Fruit fly (Drosophila melanogaster) whole organism, embryonic: Measurements from ENCODE around the gene east.

Source experiments
- Atf3 ChIP-seq: fragments of 200-800 bp; sonication (Bioruptor generic); optimal IDR thresholded peaks from 3 replicates; lab custom pipeline; 2016; ENCODE audit warnings: missing biosample characterization, missing genetic modification characterization
- BtbVII ChIP-seq: fragments of 200-800 bp; sonication (Bioruptor generic); optimal IDR thresholded peaks from 3 replicates; lab custom pipeline; 2017; ENCODE audit warnings: missing biosample characterization, mild to moderate bottlenecking, missing genetic modification characterization
- CG11398 ChIP-seq: fragments of 200-800 bp; sonication (Bioruptor generic); optimal IDR thresholded peaks from 2 replicates; lab custom pipeline; 2016; ENCODE audit warnings: missing biosample characterization, missing genetic modification characterization
- CG12219 ChIP-seq: fragments of 200-800 bp; sonication (Bioruptor generic); optimal IDR thresholded peaks from 3 replicates; lab custom pipeline; 2018; ENCODE audit warnings: missing biosample characterization, mild to moderate bottlenecking, missing genetic modification characterization
- CG13287 ChIP-seq: fragments of 200-800 bp; sonication (Bioruptor generic); IDR thresholded peaks from 2 replicates; pipeline ENCODE4 v1.3.6; 2022; ENCODE audit warnings: missing biosample characterization, missing genetic modification characterization; ENCODE audit not compliant: partially characterized antibody
- CG15011 ChIP-seq: fragments of 200-800 bp; sonication (Bioruptor generic); optimal IDR thresholded peaks from 3 replicates; lab custom pipeline; 2018; ENCODE audit warnings: missing biosample characterization, mild to moderate bottlenecking, missing genetic modification characterization
- CG1647 ChIP-seq: fragments of 200-800 bp; sonication (Bioruptor generic); optimal IDR thresholded peaks from 3 replicates; lab custom pipeline; 2016; ENCODE audit warnings: missing biosample characterization, missing genetic modification characterization
- CG30403 ChIP-seq: fragments of 200-800 bp; sonication (Bioruptor generic); optimal IDR thresholded peaks from 3 replicates; lab custom pipeline; 2016; ENCODE audit warnings: missing biosample characterization, missing genetic modification characterization
- CG30431 ChIP-seq: fragments of 200-800 bp; sonication (Bioruptor generic); optimal IDR thresholded peaks from 2 replicates; lab custom pipeline; 2017; ENCODE audit warnings: missing biosample characterization, missing genetic modification characterization
- CG31441 ChIP-seq: fragments of 200-800 bp; sonication (Bioruptor generic); IDR thresholded peaks from 2 replicates; pipeline ENCODE4 v1.3.6; 2022; ENCODE audit warnings: missing biosample characterization, missing genetic modification characterization
- CG3407 ChIP-seq: fragments of 200-800 bp; sonication (Bioruptor generic); optimal IDR thresholded peaks from 2 replicates; lab custom pipeline; 2018; ENCODE audit warnings: missing biosample characterization, mild to moderate bottlenecking, missing genetic modification characterization
- CG3726 ChIP-seq: fragments of 200-800 bp; sonication (Bioruptor generic); IDR thresholded peaks from 3 replicates; pipeline ENCODE4, ENCODE4 v1.3.6; 2022; ENCODE audit warnings: missing biosample characterization, missing genetic modification characterization
- CG6254 ChIP-seq: fragments of 200-800 bp; sonication (Bioruptor generic); optimal IDR thresholded peaks from 3 replicates; lab custom pipeline; 2017; ENCODE audit warnings: mild to moderate bottlenecking, missing biosample characterization, missing genetic modification reagents, missing genetic modification characterization
- Dfd ChIP-seq, 2 experiments: fragments of >200 bp; optimal IDR thresholded peaks; 2 replicates each; lab custom pipeline; 2017; ENCODE audit warnings: missing biosample characterization in 2 of 2, missing genetic modification characterization in 2 of 2
- Dip3 ChIP-seq: fragments of 200-800 bp; sonication (Bioruptor generic); optimal IDR thresholded peaks from 3 replicates; lab custom pipeline; 2016; ENCODE audit warnings: missing biosample characterization, missing genetic modification characterization
- Doc2 ChIP-seq: fragments of 200-800 bp; sonication (Bioruptor generic); IDR thresholded peaks from 2 replicates; pipeline ENCODE4 v1.3.6; 2022; ENCODE audit warnings: missing biosample characterization, missing genetic modification characterization
- Drgx ChIP-seq: fragments of 200-800 bp; sonication (Bioruptor generic); IDR thresholded peaks from 2 replicates; pipeline ENCODE4 v1.3.6; 2022; ENCODE audit warnings: missing biosample characterization, missing genetic modification characterization
- H2.0 ChIP-seq: fragments of 200-800 bp; sonication (Bioruptor generic); IDR thresholded peaks from 2 replicates; pipeline ENCODE4 v1.3.6; 2022; ENCODE audit warnings: missing biosample characterization, missing genetic modification characterization
- Hr3 ChIP-seq: fragments of 200-800 bp; sonication (Bioruptor generic); optimal IDR thresholded peaks from 3 replicates; lab custom pipeline; 2016; ENCODE audit warnings: missing biosample characterization, missing genetic modification characterization
- Hsf ChIP-seq: fragments of 200-800 bp; sonication (Bioruptor generic); optimal IDR thresholded peaks from 3 replicates; lab custom pipeline; 2016; ENCODE audit warnings: missing biosample characterization, missing genetic modification characterization
- Max ChIP-seq: fragments of 200-800 bp; sonication (Bioruptor generic); optimal IDR thresholded peaks from 2 replicates; lab custom pipeline; 2016; ENCODE audit warnings: missing biosample characterization, mild to moderate bottlenecking, missing genetic modification characterization
- Side ChIP-seq: fragments of 200-800 bp; sonication (Bioruptor generic); optimal IDR thresholded peaks from 2 replicates; lab custom pipeline; 2016; ENCODE audit warnings: missing biosample characterization, missing genetic modification characterization
- Sry-δ ChIP-seq: fragments of 200-800 bp; sonication (Bioruptor generic); optimal IDR thresholded peaks from 2 replicates; lab custom pipeline; 2016; ENCODE audit warnings: missing biosample characterization, missing genetic modification characterization
- Stat92E ChIP-seq, 3 experiments: fragments of >200 bp in 2 of 3; fragments of 200-800 bp in 1 of 3; sonication (Bioruptor generic) in 1 of 3; optimal IDR thresholded peaks; 2 replicates each; lab custom pipeline; 2017 to 2019; ENCODE audit warnings: missing biosample characterization in 3 of 3, missing genetic modification characterization in 3 of 3, mild to moderate bottlenecking in 1 of 3, moderate library complexity in 1 of 3
- Taf1 ChIP-seq: fragments of 200-800 bp; sonication (Bioruptor generic); IDR thresholded peaks from 2 replicates; pipeline ENCODE4 v1.3.6; 2022; ENCODE audit warnings: missing biosample characterization, missing genetic modification characterization
- ap ChIP-seq: fragments of 200-800 bp; sonication (Bioruptor generic); IDR thresholded peaks from 2 replicates; pipeline ENCODE4 v1.3.6; 2022; ENCODE audit warnings: missing biosample characterization, missing genetic modification characterization
- ash1 ChIP-seq: fragments of 200-800 bp; sonication (Bioruptor generic); optimal IDR thresholded peaks from 2 replicates; lab custom pipeline; 2018; ENCODE audit warnings: missing biosample characterization, mild to moderate bottlenecking, missing genetic modification characterization
- ato ChIP-seq: fragments of 200-800 bp; sonication (Bioruptor generic); IDR thresholded peaks from 2 replicates; pipeline ENCODE4 v1.3.6; 2022; ENCODE audit warnings: missing biosample characterization, missing genetic modification characterization; ENCODE audit not compliant: partially characterized antibody
- chif ChIP-seq, 2 experiments: fragments of 200-800 bp; sonication (Bioruptor generic); optimal IDR thresholded peaks; 3 replicates each; lab custom pipeline; 2016; ENCODE audit warnings: missing biosample characterization in 2 of 2, missing genetic modification characterization in 2 of 2
- dm ChIP-seq: fragments of 200-800 bp; sonication (Bioruptor generic); optimal IDR thresholded peaks from 3 replicates; lab custom pipeline; 2016; ENCODE audit warnings: missing biosample characterization, missing genetic modification characterization
- exex ChIP-seq: fragments of 200-800 bp; sonication (Bioruptor generic); optimal IDR thresholded peaks from 4 replicates; lab custom pipeline; 2018; ENCODE audit warnings: missing biosample characterization, mild to moderate bottlenecking, missing genetic modification characterization, moderate library complexity
- fd3F ChIP-seq: fragments of 200-800 bp; sonication (Bioruptor generic); optimal IDR thresholded peaks from 2 replicates; lab custom pipeline; 2018; ENCODE audit warnings: missing biosample characterization, mild to moderate bottlenecking, missing genetic modification characterization, moderate library complexity
- gce ChIP-seq: fragments of 200-800 bp; sonication (Bioruptor generic); IDR thresholded peaks from 3 replicates; pipeline ENCODE4 v1.3.6; 2022; ENCODE audit warnings: missing biosample characterization, missing genetic modification characterization
- grau ChIP-seq: fragments of 200-800 bp; optimal IDR thresholded peaks from 3 replicates; lab custom pipeline; 2019; ENCODE audit warnings: missing biosample characterization, mild to moderate bottlenecking, missing genetic modification characterization, moderate library complexity
- gsb ChIP-seq: fragments of 200-800 bp; sonication (Bioruptor generic); IDR thresholded peaks from 2 replicates; pipeline ENCODE4 v1.3.6; 2022; ENCODE audit warnings: missing biosample characterization, missing genetic modification characterization
- gsb-n ChIP-seq: fragments of 200-800 bp; sonication (Bioruptor generic); optimal IDR thresholded peaks from 3 replicates; lab custom pipeline; 2018; ENCODE audit warnings: missing biosample characterization, mild to moderate bottlenecking, missing genetic modification characterization
- ham ChIP-seq: fragments of 200-800 bp; sonication (Bioruptor generic); IDR thresholded peaks from 2 replicates; pipeline ENCODE4 v1.3.6; 2022; ENCODE audit warnings: missing biosample characterization, missing genetic modification characterization
- jigr1 ChIP-seq: fragments of 200-800 bp; sonication (Bioruptor generic); IDR thresholded peaks from 3 replicates; pipeline ENCODE4 v1.3.6; 2022; ENCODE audit warnings: missing biosample characterization, missing genetic modification characterization
- ken ChIP-seq: fragments of 200-800 bp; sonication (Bioruptor generic); IDR thresholded peaks from 3 replicates; pipeline ENCODE4 v1.3.6; 2022; ENCODE audit warnings: missing biosample characterization, missing genetic modification characterization
- lola ChIP-seq, 3 experiments: fragments of >200 bp in 2 of 3; fragments of 200-800 bp in 1 of 3; sonication (Bioruptor generic) in 1 of 3; optimal IDR thresholded peaks; 2 replicates each; lab custom pipeline; 2017 to 2019; ENCODE audit warnings: missing biosample characterization in 3 of 3, missing genetic modification characterization in 3 of 3, mild to moderate bottlenecking in 1 of 3, moderate library complexity in 1 of 3
- nerfin-1 ChIP-seq: fragments of 200-800 bp; sonication (Bioruptor generic); optimal IDR thresholded peaks from 3 replicates; lab custom pipeline; 2019; ENCODE audit warnings: missing biosample characterization, mild to moderate bottlenecking, missing genetic modification characterization, moderate library complexity
- pan ChIP-seq, 4 experiments: fragments of >200 bp in 3 of 4; fragments of 200-800 bp in 1 of 4; sonication (Bioruptor generic) in 1 of 4; optimal IDR thresholded peaks in 3 of 4; IDR thresholded peaks in 1 of 4; 2 replicates each; pipeline versions ENCODE4 v1.3.6 to Lab custom; 2017 to 2022; ENCODE audit warnings: missing biosample characterization in 2 of 4, missing genetic modification characterization in 2 of 4, mixed read lengths in 1 of 4
- pb ChIP-seq: fragments of 200-800 bp; sonication (Bioruptor generic); optimal IDR thresholded peaks from 3 replicates; lab custom pipeline; 2016; ENCODE audit warnings: missing biosample characterization, missing genetic modification characterization
- pnt ChIP-seq: fragments of 200-800 bp; sonication (Bioruptor generic); optimal IDR thresholded peaks from 3 replicates; lab custom pipeline; 2016; ENCODE audit warnings: missing biosample characterization, missing genetic modification characterization
- pros ChIP-seq: fragments of 200-800 bp; sonication (Bioruptor generic); optimal IDR thresholded peaks from 3 replicates; lab custom pipeline; 2019; ENCODE audit warnings: missing biosample characterization, mild to moderate bottlenecking, missing genetic modification characterization, moderate library complexity
- sens ChIP-seq: fragments of 200-800 bp; sonication (Bioruptor generic); peaks from one replicate; lab custom pipeline; 2016; ENCODE audit warnings: missing biosample characterization, missing genetic modification characterization
- sens-2 ChIP-seq: fragments of 200-800 bp; sonication (Bioruptor generic); IDR thresholded peaks from 2 replicates; pipeline ENCODE4 v1.3.6; 2022; ENCODE audit warnings: missing biosample characterization, missing genetic modification characterization
- unpg ChIP-seq: fragments of 200-800 bp; sonication (Bioruptor generic); optimal IDR thresholded peaks from 3 replicates; lab custom pipeline; 2018; ENCODE audit warnings: missing biosample characterization, mild to moderate bottlenecking, missing genetic modification characterization, moderate library complexity

east gene

dm6 chrX:2069787-2070707, 59.4 kb downstream of the east start (continued):
- TF ChIP-seq Hsf (GFP tag; lab: Kevin White, UChicago) (no peak), exex (tag; lab: Kevin White, UChicago) (peak; percentile 28), Max (GFP tag; lab: Kevin White, UChicago) (no peak), Sry-δ (GFP tag; lab: Kevin White, UChicago) (no peak), CG13287 (no peak), CG11398 (GFP tag; lab: Kevin White, UChicago) (no peak), pros (GFP tag; lab: Kevin White, UChicago) (no peak), ash1 (GFP tag; lab: Kevin White, UChicago) (no peak), fd3F (GFP tag; lab: Kevin White, UChicago) (no peak), CG1647 (GFP tag; lab: Kevin White, UChicago) (no peak), BtbVII (no peak), Atf3 (GFP tag; lab: Kevin White, UChicago) (no peak), ato (GFP tag; lab: Robert Waterston, UW) (no peak), jigr1 (GFP tag; lab: Robert Waterston, UW) (no peak), ken (GFP tag; lab: Robert Waterston, UW) (no peak), chif (GFP tag; optimal IDR thresholded peaks at IDR 0.05; lab: Kevin White, UChicago) (no peak), sens-2 (GFP tag; lab: Robert Waterston, UW) (no peak), H2.0 (GFP tag; lab: Robert Waterston, UW) (no peak), Dfd (GFP tag; optimal IDR thresholded peaks at IDR 0.05; lab: Kevin White, UChicago) (no peak)

- TF ChIP-seq CG12219 (GFP tag; lab: Kevin White, UChicago) (peak; percentile 48), pb (peak; percentile 60), Doc2 (peak; percentile 14; the same call in 1 of the 2 replicates), dm (GFP tag; lab: Kevin White, UChicago) (no peak), gce (peak; percentile 57; the same call in 2 of the 3 replicates), Dip3 (peak; percentile 52), Hr3 (GFP tag; lab: Kevin White, UChicago) (peak; percentile 11), CG3726 (GFP tag; lab: Robert Waterston, UW) (0 out of 3 replicates have a peak, but pooled peaks have one; percentile 44), CG30431 (peak; percentile 16), Side (peak; percentile 76), unpg (peak; percentile 55), pnt (GFP tag; lab: Kevin White, UChicago) (peak; percentile 56), ham (GFP tag; lab: Robert Waterston, UW) (no peak; the same call in 1 of the 2 replicates), grau (peak; percentile 96), CG31441 (GFP tag; lab: Robert Waterston, UW) (peak; percentile 44; the same call in 1 of the 2 replicates), nerfin-1 (tag; lab: Kevin White, UChicago) (peak; percentile 18), gsb-n (tag; lab: Kevin White, UChicago) (no peak), sens (GFP tag; lab: Kevin White, UChicago) (peak; percentile 79), Taf1 (peak; percentile 66), exex (tag; lab: Kevin White, UChicago) (no peak), Stat92E (GFP tag; optimal IDR thresholded peaks at IDR 0.05; lab: Kevin White, UChicago) (no peak), CG3407 (GFP tag; lab: Kevin White, UChicago) (no peak), lola (GFP tag; optimal IDR thresholded peaks at IDR 0.05; lab: Kevin White, UChicago) (peak in 1 of 3 experiments; percentile 5), gsb (GFP tag; lab: Robert Waterston, UW) (peak; percentile 50; the same call in 1 of the 2 replicates), CG6254 (GFP tag; lab: Kevin White, UChicago) (no peak), CG30403 (GFP tag; lab: Kevin White, UChicago) (peak; percentile 57), CG15011 (GFP tag; lab: Kevin White, UChicago) (no peak), pan (optimal IDR thresholded peaks at IDR 0.05; lab: Kevin White, UChicago) (no peak), pan (GFP tag; optimal IDR thresholded peaks at IDR 0.05 in 1 of 2, IDR thresholded peaks at IDR 0.05 in 1 of 2) (peak in 1 of 2 experiments; percentile 74), ap (GFP tag; lab: Robert Waterston, UW) (no peak), Drgx (GFP tag; lab: Robert Waterston, UW) (peak; percentile 80)
Measured at dm6 chrX:2070708-2071063, 60.0 kb downstream of the east start.
